Worm (Caenorhabditis elegans) whole organism, L1 larva: ENCODE results near the gene F56D6.12.
"Not testable (repeated sequence)": the region's sequence is repeated elsewhere in the genome, so short reads cannot be mapped to it uniquely, and the experiment has no call there.

Source experiments
- C34B4.2 ChIP-seq: sonication (generic microtip); optimal IDR thresholded peaks from 2 replicates; lab custom pipeline; 2017; ENCODE audit warnings: mild to moderate bottlenecking, missing genetic modification characterization, missing compliant biosample characterization
- F16B12.6 ChIP-seq: fragments of 150-350 bp; optimal IDR thresholded peaks from 2 replicates; lab custom pipeline; 2014; ENCODE audit warnings: missing biosample characterization, missing genetic modification characterization
- ama-1 ChIP-seq: fragments of 150-350 bp; optimal IDR thresholded peaks from 2 replicates; lab custom pipeline; 2014
- ceh-63 ChIP-seq: fragments of 200-800 bp; sonication (Bioruptor generic); optimal IDR thresholded peaks from 2 replicates; lab custom pipeline; 2018; ENCODE audit warnings: mild to moderate bottlenecking, missing genetic modification characterization, missing compliant biosample characterization
- ceh-90 ChIP-seq: sonication (generic microtip); optimal IDR thresholded peaks from 2 replicates; lab custom pipeline; 2016; ENCODE audit warnings: missing genetic modification characterization, missing compliant biosample characterization
- efl-1 ChIP-seq, 4 experiments: fragments of 150-350 bp; optimal IDR thresholded peaks in 3 of 4; peaks in 1 of 4; 1 replicate in 1 of 4; 2 replicates in 3 of 4; lab custom pipeline; 2014; ENCODE audit warnings: missing biosample characterization in 2 of 4, missing genetic modification characterization in 2 of 4, missing genetic modification reagents in 2 of 4
- efl-3 ChIP-seq: fragments of 200-800 bp; sonication (Bioruptor generic); optimal IDR thresholded peaks from 2 replicates; lab custom pipeline; 2018; ENCODE audit warnings: mild to moderate bottlenecking, missing genetic modification characterization, missing compliant biosample characterization
- egl-27 ChIP-seq, 2 experiments: fragments of 150-350 bp in 1 of 2; sonication (generic microtip); optimal IDR thresholded peaks; 3 replicates each; lab custom pipeline; 2017 to 2018; ENCODE audit warnings: missing biosample characterization in 2 of 2, missing genetic modification characterization in 2 of 2, missing genetic modification reagents in 2 of 2
- fkh-10 ChIP-seq: sonication (generic microtip); optimal IDR thresholded peaks from 2 replicates; lab custom pipeline; 2017; ENCODE audit warnings: missing biosample characterization, missing genetic modification reagents, missing genetic modification characterization
- grh-1 ChIP-seq: fragments of 200-800 bp; sonication (Bioruptor generic); IDR thresholded peaks from 2 replicates; pipeline ENCODE4 v1.3.6; 2022; ENCODE audit warnings: missing genetic modification reagents, missing genetic modification characterization, missing compliant biosample characterization
- hpl-2 ChIP-seq: fragments of 150-350 bp; optimal IDR thresholded peaks from 2 replicates; lab custom pipeline; 2014; ENCODE audit warnings: missing biosample characterization, missing genetic modification reagents, missing genetic modification characterization
- jun-1 ChIP-seq: fragments of 150-350 bp; optimal IDR thresholded peaks from 2 replicates; lab custom pipeline; 2014; ENCODE audit warnings: missing biosample characterization, missing genetic modification reagents, missing genetic modification characterization
- lin-35 ChIP-seq, 2 experiments: fragments of 150-350 bp; optimal IDR thresholded peaks; 2 replicates each; lab custom pipeline; 2014; ENCODE audit warnings: missing biosample characterization in 2 of 2, missing genetic modification characterization in 2 of 2, missing genetic modification reagents in 2 of 2
- lin-39 ChIP-seq: fragments of 150-350 bp; optimal IDR thresholded peaks from 2 replicates; lab custom pipeline; 2014; ENCODE audit warnings: missing biosample characterization, missing genetic modification reagents, missing genetic modification characterization
- lir-3 ChIP-seq: sonication (generic microtip); optimal IDR thresholded peaks from 2 replicates; lab custom pipeline; 2016; ENCODE audit warnings: mild to moderate bottlenecking, missing genetic modification characterization, moderate library complexity, missing compliant biosample characterization; ENCODE audit not compliant: poor library complexity
- mab-9 ChIP-seq: fragments of 200-800 bp; sonication (Bioruptor generic); IDR thresholded peaks from 2 replicates; pipeline ENCODE4 v1.3.6; 2022; ENCODE audit warnings: missing genetic modification reagents, missing genetic modification characterization, missing compliant biosample characterization
- mdl-1 ChIP-seq, 2 experiments: fragments of 150-350 bp; optimal IDR thresholded peaks; 2 replicates each; lab custom pipeline; 2014 to 2017; ENCODE audit warnings: missing biosample characterization in 2 of 2, missing genetic modification characterization in 2 of 2, inconsistent platforms in 1 of 2
- mep-1 ChIP-seq: fragments of 150-350 bp; optimal IDR thresholded peaks from 2 replicates; lab custom pipeline; 2014; ENCODE audit warnings: missing biosample characterization, missing genetic modification characterization
- nhr-12 ChIP-seq: sonication (generic microtip); optimal IDR thresholded peaks from 2 replicates; lab custom pipeline; 2017; ENCODE audit warnings: missing biosample characterization, missing genetic modification characterization
- nhr-84 ChIP-seq: sonication (generic microtip); optimal IDR thresholded peaks from 2 replicates; lab custom pipeline; 2017; ENCODE audit warnings: missing biosample characterization, missing genetic modification characterization
- nhr-85 ChIP-seq: sonication (generic microtip); peaks from one replicate; lab custom pipeline; 2016; ENCODE audit warnings: missing genetic modification characterization, inconsistent platforms, missing compliant biosample characterization
- nhr-90 ChIP-seq: sonication (generic microtip); optimal IDR thresholded peaks from 2 replicates; lab custom pipeline; 2016; ENCODE audit warnings: mild to moderate bottlenecking, missing genetic modification characterization, missing compliant biosample characterization; ENCODE audit not compliant: poor library complexity
- pag-3 ChIP-seq: sonication (generic microtip); optimal IDR thresholded peaks from 2 replicates; lab custom pipeline; 2017; ENCODE audit warnings: missing genetic modification characterization, mild to moderate bottlenecking, missing compliant biosample characterization, antibody characterized with exemption, borderline replicate concordance; ENCODE audit not compliant: insufficient read depth
- pax-3 ChIP-seq: fragments of 200-800 bp; sonication (Bioruptor generic); optimal IDR thresholded peaks from 2 replicates; lab custom pipeline; 2018; ENCODE audit warnings: mild to moderate bottlenecking, missing genetic modification characterization, moderate library complexity, missing compliant biosample characterization
- pqm-1 ChIP-seq: sonication (generic microtip); optimal IDR thresholded peaks from 3 replicates; lab custom pipeline; 2017; ENCODE audit warnings: missing biosample characterization, missing genetic modification characterization
- skn-1 ChIP-seq: fragments of 150-350 bp; optimal IDR thresholded peaks from 2 replicates; lab custom pipeline; 2014; ENCODE audit warnings: missing biosample characterization, missing genetic modification characterization
- snpc-4 ChIP-seq: fragments of 150-350 bp; optimal IDR thresholded peaks from 2 replicates; lab custom pipeline; 2014; ENCODE audit warnings: missing biosample characterization, missing genetic modification characterization
- tbx-2 ChIP-seq: sonication (generic microtip); optimal IDR thresholded peaks from 2 replicates; lab custom pipeline; 2016; ENCODE audit warnings: missing genetic modification characterization, missing compliant biosample characterization
- tlp-1 ChIP-seq: fragments of 150-350 bp; optimal IDR thresholded peaks from 2 replicates; lab custom pipeline; 2014; ENCODE audit warnings: missing biosample characterization, missing genetic modification characterization
- unc-62 ChIP-seq: fragments of 150-350 bp; optimal IDR thresholded peaks from 2 replicates; lab custom pipeline; 2014; ENCODE audit warnings: missing biosample characterization, missing genetic modification reagents, missing genetic modification characterization
- unc-86 ChIP-seq: sonication (generic microtip); optimal IDR thresholded peaks from 2 replicates; lab custom pipeline; 2016; ENCODE audit warnings: missing genetic modification characterization, missing compliant biosample characterization
- xbp-1 ChIP-seq: sonication (generic microtip); optimal IDR thresholded peaks from 2 replicates; lab custom pipeline; 2016; ENCODE audit warnings: missing genetic modification characterization, missing compliant biosample characterization
- zag-1 ChIP-seq: fragments of 150-350 bp; optimal IDR thresholded peaks from 2 replicates; lab custom pipeline; 2014; ENCODE audit warnings: missing biosample characterization, missing genetic modification characterization
- zip-4 ChIP-seq: fragments of 200-800 bp; sonication (Bioruptor generic); optimal IDR thresholded peaks from 2 replicates; lab custom pipeline; 2018; ENCODE audit warnings: mild to moderate bottlenecking, missing genetic modification characterization, moderate library complexity, missing compliant biosample characterization
- ztf-11 ChIP-seq, 2 experiments: sonication (generic microtip); optimal IDR thresholded peaks; 2 replicates each; lab custom pipeline; 2016 to 2017; ENCODE audit warnings: missing genetic modification characterization in 2 of 2, missing biosample characterization in 1 of 2, missing compliant biosample characterization in 1 of 2
- ztf-4 ChIP-seq: fragments of 150-350 bp; optimal IDR thresholded peaks from 2 replicates; lab custom pipeline; 2014; ENCODE audit warnings: missing biosample characterization, missing genetic modification characterization

The F56D6.12 gene

DNA sequence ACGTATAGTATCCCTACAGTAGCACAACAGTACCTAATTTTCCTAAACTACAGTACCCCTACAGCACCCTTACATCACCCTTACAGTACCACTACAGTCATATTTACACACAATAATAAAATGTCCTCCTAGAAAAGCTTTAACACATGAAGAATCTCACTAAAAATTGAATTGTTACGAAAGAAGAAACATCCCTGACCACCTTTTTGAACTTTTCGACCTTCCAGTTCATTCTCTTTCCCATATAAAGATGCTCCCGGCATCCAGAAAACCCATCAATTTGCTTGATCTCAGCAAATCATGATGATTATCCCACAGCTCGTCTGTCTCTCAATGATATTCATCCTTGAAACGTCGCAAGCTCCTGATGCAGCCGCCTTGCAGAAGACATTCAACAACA, 3.3 kb upstream of the F56D6.12 start, which contains the start of gene F56D6.21:
F56D6.21 (plus strand) TSS at position 301 of the 400 bp plus-strand sequence.
- no peak for TF ChIP-seq F16B12.6

ce11 chrIV:3906393-3906792, 1.5 kb upstream of the F56D6.12 start, which contains the start of gene F56D6.11:
TSS of gene F56D6.11 (minus strand) at chrIV:3906493.
- TF ChIP-seq mep-1 (tag; lab: Kevin White, UChicago) (no peak), ceh-90 (tag; lab: Kevin White, UChicago) (no peak), fkh-10 (GFP tag; lab: Kevin White, UChicago) (no peak), zag-1 (tag; lab: Kevin White, UChicago) (no peak), nhr-90 (tag; lab: Kevin White, UChicago) (no peak), jun-1 (tag; lab: Kevin White, UChicago) (no peak), pag-3 (tag; lab: Kevin White, UChicago) (no peak), ceh-63 (GFP tag; lab: Kevin White, UChicago) (no peak), hpl-2 (no peak), lin-39 (tag; lab: Kevin White, UChicago) (no peak), snpc-4 (tag; lab: Kevin White, UChicago) (no peak)

DNA sequence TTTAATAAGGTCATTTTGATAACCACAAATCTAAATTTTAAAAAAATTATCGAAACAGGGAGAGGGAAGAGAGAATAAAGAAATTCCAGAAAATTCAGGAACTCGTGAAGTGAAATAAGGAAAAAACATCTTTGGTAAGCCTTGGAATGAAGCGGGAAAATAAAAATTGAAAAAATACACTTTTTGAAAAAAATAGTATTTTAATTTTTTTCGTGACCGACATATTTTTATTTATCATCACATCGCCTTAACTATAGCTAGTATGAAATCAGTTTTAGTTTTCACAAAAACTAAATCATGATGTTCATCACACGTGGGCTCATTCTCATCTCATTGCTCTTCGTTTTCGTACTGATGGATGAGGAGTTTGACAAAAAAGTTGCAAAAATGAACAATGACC, 1.2 kb downstream of the F56D6.12 start, which contains the start of gene F56D6.13:
F56D6.13 (plus strand) TSS at position 301 of the 400 bp plus-strand sequence.
- TF ChIP-seq egl-27 (tag; optimal IDR thresholded peaks at IDR 0.05; lab: Kevin White, UChicago) (no peak), lin-35 (GFP tag; optimal IDR thresholded peaks at IDR 0.05; lab: Kevin White, UChicago) (no peak), lir-3 (no peak), nhr-90 (tag; lab: Kevin White, UChicago) (no peak), ztf-4 (tag; lab: Kevin White, UChicago) (no peak), mab-9 (GFP tag; lab: Robert Waterston, UW) (no peak), tlp-1 (tag; lab: Kevin White, UChicago) (no peak), tbx-2 (no peak), grh-1 (no peak), snpc-4 (tag; lab: Kevin White, UChicago) (no peak), jun-1 (tag; lab: Kevin White, UChicago) (no peak), mdl-1 (tag; optimal IDR thresholded peaks at IDR 0.05; lab: Kevin White, UChicago) (no peak)

- TF ChIP-seq unc-86 (tag; lab: Kevin White, UChicago); fkh-10 (GFP tag; lab: Kevin White, UChicago); nhr-84: not testable (repeated sequence)
Observed at ce11 chrIV:3911848-3912247, 3.9 kb downstream of the F56D6.12 start, which contains the start of gene F56D6.18. TSS of gene F56D6.18 (minus strand) at chrIV:3911948.

- no peak for TF ChIP-seq unc-62
- no peak for TF ChIP-seq ama-1
- no peak for TF ChIP-seq pqm-1 (tag; lab: Kevin White, UChicago)
- TF ChIP-seq xbp-1 (tag; lab: Kevin White, UChicago), result no peak
- no peak for TF ChIP-seq tbx-2
Observed at ce11 chrIV:3912598-3912997, 4.7 kb downstream of the F56D6.12 start, which contains the start of gene F56D6.20. TSS of gene F56D6.20 (plus strand) at chrIV:3912898.

DNA sequence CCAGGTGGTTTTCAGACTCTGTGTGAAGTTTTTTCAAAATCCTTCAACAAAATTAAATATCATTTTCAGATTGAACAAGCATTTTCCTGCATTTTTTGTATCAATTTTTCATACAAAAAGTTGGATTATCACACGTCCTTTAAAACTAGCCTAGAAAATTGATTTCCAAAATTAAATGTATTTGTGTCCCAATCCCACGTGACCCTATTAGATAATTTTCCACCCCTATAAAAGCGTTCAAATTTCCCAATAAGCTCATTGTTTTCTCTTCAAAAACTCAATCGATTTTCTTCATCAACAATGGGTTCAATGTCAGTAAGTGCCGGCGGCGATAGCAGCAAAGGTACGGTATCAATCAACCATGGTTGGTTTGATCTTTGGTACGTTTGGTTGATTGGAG, 6.5 kb downstream of the F56D6.12 start, which contains the start of gene F56D6.19:
F56D6.19 (plus strand) TSS at position 301 of the 400 bp plus-strand sequence.
- TF ChIP-seq efl-1 (optimal IDR thresholded peaks at IDR 0.05; lab: Kevin White, UChicago) (no peak), efl-1 (GFP tag; optimal IDR thresholded peaks at IDR 0.05 in 1 of 2; lab: Kevin White, UChicago) (peak in 1 of 2 experiments; percentile 64), nhr-12 (tag; lab: Kevin White, UChicago) (no peak)

DNA sequence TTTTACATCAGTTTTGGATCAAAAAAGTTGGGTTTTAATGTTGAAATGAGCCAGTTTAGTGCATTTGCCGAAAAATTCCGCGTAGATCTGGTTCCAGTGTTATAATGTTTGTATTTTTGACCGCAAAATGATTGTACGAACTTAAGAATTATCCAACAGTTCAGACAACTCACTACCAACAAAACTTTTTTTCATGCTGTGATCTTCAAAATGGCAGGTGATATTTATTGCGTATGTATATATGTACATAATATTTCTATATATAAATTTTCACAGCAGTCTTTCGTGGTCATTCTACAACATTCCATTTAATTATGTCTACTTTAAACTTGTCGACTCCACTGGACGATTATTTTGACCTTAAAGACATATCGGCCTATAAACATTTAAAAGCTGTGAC, 7.4 kb downstream of the F56D6.12 start, which contains the start of gene srz-20:
srz-20 (plus strand) TSS at position 301 of the 400 bp plus-strand sequence.
- no peak for TF ChIP-seq skn-1 (tag; lab: Kevin White, UChicago)
- TF ChIP-seq ztf-11 (tag; optimal IDR thresholded peaks at IDR 0.05; lab: Kevin White, UChicago), result no peak
- no peak for TF ChIP-seq nhr-85 (tag; lab: Kevin White, UChicago)
- TF ChIP-seq pax-3 (tag; lab: Kevin White, UChicago), result no peak
- TF ChIP-seq ceh-63 (GFP tag; lab: Kevin White, UChicago), result no peak
- no peak for TF ChIP-seq efl-3 (GFP tag; lab: Kevin White, UChicago)
- TF ChIP-seq zag-1 (tag; lab: Kevin White, UChicago), result no peak
- TF ChIP-seq ceh-90 (tag; lab: Kevin White, UChicago), result no peak
- TF ChIP-seq zip-4 (GFP tag; lab: Kevin White, UChicago), result no peak
- no peak for TF ChIP-seq F16B12.6
- TF ChIP-seq C34B4.2 (tag; lab: Kevin White, UChicago), result no peak
